Fruit fly (Drosophila melanogaster) whole organism, larva: ENCODE measurements around the gene CG8419.
A peak's percentile ranks its signal among the peaks of the same experiment; 100 is the strongest.

Experiments
- noc ChIP-seq: fragments of 200-800 bp; sonication (Bioruptor generic); optimal IDR thresholded peaks from 3 replicates; lab custom pipeline; 2019; ENCODE audit warnings: missing biosample characterization, mild to moderate bottlenecking, missing genetic modification characterization, moderate library complexity

The CG8419 gene

DNA sequence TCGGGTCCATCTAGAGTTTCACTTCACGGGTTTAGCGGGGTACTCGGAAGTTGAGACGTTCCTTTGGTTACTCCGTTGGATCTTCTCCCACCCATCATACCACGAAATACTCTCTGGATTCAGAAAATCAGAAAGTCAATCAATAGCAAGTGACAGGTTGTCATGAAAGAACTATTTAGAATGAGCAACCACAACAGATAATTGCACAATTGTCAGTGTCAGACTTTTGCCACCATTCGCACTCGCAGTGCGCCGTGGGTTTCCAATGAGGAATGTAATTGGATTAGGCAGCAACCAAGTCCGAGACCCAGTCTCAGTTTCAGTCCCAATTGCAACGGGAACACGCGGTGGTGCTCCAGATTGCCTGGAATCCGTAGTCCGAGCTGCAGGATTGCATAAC, at the start of gene CG8419:
Gene CG8419 (plus strand): TSS at position 301 of the 400 bp plus-strand sequence.
- no peak for TF ChIP-seq noc (tag; lab: Kevin White, UChicago)

DNA sequence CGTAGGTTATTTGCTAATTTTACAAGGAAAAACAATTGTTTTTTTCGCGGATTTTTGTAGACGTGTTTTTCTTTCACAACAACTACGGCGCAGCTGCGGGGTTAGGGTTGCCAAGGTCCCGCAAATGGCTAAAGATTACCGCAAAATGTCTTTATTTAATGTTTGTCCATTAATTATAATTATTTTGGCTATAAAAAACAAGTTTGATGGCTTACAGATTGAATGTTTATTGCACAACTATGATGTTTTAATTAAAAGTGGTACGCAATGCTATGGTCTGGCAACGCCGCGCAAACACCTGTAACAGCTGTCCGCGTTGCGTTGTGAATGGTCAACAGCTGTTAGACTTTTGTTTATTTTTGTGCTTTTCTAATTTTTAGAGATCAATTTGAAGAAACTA, 49.3 kb upstream of the CG8419 start:
- peak; percentile 73 for TF ChIP-seq noc (tag; lab: Kevin White, UChicago)

DNA sequence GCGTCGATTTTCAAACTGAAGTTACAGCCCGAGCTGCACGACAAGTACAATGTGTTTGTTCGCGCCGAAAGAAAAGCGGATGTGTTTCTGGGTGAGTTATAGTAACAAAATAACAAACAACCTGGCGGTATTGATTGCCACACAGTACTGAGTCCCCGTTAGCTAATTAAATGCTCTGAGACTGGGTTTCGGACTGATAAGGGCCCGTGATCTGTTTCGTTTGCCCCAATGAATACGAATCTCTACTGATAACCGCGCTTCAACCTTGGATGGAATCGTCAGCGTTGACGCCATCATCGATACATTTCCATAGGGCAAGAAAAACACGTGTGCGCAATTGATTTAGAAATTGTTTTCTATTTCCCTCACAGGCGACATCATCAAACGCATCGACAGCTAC, 48.8 kb upstream of the CG8419 start:
- TF ChIP-seq noc (tag; lab: Kevin White, UChicago): no peak

DNA sequence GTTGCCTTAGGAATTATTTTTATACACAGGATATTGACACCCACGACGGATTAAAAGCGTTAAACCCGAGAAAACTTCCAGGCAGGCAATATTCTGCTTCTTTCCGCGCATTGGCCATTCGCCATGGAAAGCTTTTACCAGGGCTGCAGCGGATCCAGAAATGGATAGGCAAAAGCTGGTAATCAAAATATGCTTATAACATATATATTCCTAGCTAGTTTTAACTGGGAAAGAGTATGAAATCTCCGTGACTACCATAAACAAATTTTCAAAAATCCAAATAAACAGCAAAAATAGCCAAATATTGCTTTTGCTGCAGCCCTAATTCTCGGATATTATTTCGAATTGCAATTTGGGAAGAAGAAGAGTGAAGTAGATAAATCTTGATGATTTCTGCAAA, 46.5 kb upstream of the CG8419 start, which contains the start of the genes PAPLA1 and Rbsn-5:
Gene PAPLA1 (minus strand): TSS at position 141 of the 400 bp plus-strand sequence.
Gene Rbsn-5 (plus strand): TSS at position 335 of the 400 bp plus-strand sequence.
- peak; percentile 93 for TF ChIP-seq noc (tag; lab: Kevin White, UChicago)

DNA sequence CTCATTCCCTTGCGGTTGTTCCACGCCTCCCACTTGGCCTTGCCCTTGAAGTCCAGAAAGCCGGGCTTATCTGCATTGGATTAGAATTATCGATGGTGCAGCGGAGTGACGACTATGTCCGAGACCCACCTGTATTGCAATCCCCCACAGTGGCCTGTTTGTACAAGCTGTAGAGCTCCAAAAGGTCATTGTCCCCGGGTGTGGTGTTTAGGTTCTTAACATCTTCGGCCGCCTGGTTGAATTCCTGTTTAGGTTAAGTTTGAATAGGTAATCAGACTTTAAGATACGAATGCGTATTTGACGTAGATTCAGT, 44.0 kb upstream of the CG8419 start:
- no peak for TF ChIP-seq noc (tag; lab: Kevin White, UChicago)

DNA sequence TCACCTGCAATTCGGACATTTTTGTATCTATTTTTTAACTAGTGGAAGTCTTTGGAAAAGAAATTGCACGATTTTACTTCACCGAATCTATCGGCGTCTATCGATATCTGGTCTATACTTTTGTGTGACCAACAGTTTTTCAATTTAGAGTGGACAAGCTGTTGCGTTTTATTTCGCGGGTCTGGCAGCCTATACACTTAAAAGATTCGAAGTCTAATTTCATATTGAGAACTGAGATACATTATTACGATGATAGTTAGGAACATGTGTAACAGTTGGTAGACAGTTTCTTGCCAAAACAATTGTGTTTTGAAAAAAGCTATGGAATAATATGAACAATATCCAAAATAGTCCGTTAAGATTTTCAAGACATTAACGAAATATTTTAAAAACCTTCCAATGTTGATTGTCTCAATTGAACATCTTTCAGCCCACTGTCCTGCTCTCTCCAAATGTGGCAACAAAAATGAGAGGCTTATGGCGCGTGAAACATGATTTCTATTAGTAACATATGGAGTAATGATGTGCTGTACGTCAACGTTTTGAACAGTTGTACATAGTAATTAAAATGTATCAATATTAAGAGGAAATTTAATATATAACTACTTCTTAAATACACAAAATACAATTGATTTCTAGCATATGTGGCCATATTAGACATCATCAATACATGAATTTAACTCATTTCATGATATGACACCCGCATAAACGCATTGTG, 43.5 kb upstream of the CG8419 start, which contains the start of gene Acbp1:
Gene Acbp1 (minus strand): TSS at position 146 of the 718 bp plus-strand sequence.
- peak; percentile 98 for TF ChIP-seq noc (tag; lab: Kevin White, UChicago)

DNA sequence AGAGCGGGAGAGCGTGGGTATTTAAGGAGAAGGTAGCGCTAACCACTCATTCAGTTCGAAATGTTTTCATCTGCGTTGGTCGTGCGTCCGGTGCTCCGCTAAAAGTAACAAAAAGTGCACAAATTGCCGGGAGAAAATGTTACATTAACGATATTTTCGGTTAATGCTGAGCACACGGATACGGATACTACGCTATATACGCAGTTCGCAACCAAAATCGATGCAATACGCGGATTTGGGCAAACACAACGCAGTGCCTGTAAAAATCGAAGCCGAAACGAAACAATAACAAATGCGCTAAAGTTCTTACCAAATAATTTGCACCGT, 43.0 kb upstream of the CG8419 start, which contains the start of gene Piezo:
Gene Piezo (plus strand): TSS at position 49 of the 327 bp plus-strand sequence.
- no peak for TF ChIP-seq noc (tag; lab: Kevin White, UChicago)

DNA sequence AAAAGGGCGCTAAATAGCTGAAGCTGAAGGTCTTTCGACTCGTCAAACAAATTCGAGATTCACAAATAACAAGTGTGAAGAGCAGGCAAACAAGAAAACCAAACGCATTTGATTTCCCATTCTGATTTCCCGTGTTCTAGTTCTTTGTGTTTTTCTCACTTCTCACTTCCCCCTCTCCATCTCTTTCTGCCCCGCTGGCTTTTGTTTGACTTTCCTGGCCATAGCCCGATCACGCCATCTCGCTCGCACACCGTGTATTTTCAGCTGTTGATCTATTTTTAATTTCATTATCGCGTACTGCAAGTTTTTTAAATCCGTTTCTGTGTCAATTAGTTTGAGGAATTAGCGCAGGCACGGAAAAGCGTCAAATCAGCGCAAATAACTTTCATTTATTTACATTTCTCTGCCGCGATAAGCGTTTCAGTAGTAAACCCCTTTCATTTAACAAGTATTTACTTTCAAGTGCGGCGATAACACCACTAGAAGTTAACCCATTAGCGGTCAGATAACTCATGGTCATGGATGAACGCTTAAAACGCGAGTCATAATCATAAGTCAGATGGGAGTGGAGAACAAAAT, 42.3 kb upstream of the CG8419 start:
- peak; percentile 65 for TF ChIP-seq noc (tag; lab: Kevin White, UChicago)

DNA sequence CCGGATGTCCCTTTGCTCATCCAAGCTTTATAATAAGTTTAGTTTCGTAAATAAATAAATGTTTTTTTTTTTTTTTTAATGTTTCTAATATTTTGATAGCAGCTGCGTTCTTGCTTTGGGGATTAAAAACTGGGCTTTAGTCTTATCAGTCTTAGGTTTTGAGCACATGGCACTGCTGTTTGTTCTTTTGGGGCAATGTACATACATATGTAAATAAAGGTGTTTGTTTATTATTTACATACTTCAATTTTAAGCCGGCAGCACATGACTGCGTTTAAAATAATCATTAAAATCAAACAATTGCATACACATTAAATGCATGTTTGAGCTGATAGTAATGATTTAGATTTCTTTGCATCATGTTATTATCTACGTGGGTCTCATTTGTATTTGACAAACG, 41.8 kb upstream of the CG8419 start:
- TF ChIP-seq noc (tag; lab: Kevin White, UChicago): no peak

DNA sequence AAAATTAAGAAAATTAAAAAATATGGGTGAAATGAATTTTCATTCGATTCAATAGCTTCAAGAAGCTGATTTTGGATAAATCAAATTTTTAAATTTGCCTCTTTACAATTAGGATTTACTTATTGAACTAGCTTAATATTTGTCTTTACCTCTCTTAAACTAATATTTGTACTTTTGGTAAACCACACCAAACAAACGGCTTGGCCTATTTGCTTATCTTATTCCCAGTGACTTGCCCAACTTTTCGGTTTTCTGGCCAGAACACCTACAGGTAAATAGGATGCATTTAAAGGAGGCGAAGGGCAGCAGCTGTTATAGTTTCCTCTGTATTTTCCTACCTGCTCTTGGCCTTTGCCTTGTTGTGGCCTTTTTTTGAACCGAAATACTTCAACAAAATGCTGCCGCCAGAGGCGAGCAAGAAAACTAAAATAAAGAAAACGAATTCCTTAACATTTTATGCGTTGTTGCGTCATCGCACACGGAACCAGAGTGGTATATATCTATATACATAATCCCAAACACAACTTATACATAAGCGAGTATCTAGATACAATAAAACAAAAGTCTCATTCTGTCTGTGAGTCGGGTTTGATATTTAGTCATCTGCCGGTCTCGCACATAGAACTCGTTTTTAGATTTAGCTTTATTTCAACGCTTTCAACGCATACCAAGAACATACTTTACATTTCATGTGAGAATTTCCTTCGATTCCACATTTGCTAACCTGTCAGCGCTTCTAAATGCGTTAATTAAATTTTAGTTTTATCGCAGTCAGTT, 40.0 kb upstream of the CG8419 start:
- TF ChIP-seq noc (tag; lab: Kevin White, UChicago): no peak

DNA sequence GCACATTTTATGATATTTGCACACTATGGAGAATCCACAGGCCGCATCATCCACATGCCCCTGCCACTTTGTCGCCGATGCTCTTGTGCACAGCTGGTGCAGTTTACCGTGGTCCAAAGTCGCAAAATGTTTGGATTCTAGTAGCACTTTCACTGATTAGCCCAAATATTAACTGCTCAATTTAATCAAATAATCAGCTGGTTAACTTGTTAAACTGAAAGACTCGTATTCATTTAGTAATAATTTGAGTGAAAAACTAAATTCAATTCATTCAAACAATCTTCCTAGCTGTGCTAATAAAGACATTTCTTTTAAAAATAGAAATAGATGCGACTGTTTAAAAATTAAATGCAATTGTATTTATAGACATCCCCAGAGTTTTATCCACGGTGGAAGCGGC, 37.9 kb upstream of the CG8419 start:
- TF ChIP-seq noc (tag; lab: Kevin White, UChicago): no peak

DNA sequence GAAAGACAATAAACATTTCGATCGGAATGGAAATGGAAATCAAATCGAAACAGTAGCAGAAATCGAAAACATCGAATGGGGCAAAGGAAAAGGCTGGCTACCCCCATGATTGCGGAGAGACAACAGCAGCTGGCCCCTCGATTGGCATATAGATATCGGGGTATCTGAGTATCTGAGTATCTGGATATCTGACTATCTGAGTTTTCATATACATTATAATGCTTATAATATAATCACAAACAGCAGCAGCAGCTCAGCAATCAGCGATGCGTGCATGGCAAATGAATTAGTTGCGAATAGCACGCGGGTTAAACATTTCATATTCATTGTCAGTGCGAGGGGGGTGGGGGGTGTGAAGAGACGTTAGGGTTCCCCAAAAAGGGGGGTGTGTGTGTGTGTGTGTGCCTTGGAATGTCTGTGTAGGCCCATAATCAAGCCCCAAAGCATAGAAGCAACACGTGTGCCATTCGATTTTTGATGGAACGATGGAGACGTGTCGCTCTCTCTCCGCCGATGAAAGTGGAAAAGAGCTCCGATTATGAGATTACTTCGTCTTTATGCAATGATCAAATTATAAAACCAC, 35.3 kb upstream of the CG8419 start:
- no peak for TF ChIP-seq noc (tag; lab: Kevin White, UChicago)

DNA sequence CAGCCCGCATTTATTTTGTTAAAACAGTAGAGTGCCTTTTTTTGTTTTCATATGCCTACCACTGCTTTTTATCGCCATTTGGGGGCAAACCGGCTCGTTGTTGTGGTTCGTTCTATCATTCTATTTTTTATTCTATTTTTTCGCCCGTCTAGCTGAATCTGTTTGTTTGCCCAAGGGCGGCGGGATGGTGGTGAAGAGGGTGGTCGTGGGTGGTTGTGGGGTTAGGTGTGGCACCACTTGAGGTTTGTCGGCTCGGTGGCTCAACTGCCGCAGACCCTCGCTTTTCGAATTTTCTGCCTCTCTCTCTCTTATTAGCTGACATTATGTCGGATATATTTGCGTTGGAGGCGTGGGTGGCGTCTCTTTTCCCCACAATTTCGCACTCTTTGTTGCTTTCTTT, 34.4 kb upstream of the CG8419 start:
- no peak for TF ChIP-seq noc (tag; lab: Kevin White, UChicago)

DNA sequence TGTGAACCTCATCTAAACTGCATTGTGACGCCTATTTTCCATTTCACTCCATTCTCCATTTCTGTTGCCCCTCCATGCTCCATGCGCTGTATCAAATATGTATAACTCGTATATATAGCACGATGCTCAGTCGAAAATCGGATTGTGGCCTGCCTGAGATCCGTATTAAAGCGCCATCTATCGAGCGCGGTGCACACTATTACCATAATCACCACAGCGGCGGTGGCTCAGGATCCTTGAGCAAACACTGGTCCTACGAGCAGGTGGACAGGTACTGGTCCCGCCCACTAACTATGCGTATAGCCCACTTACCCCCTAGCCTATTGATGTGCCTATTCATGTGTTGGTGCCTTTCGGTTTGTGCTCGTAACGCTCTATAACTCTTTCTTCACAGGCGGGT, 21.0 kb upstream of the CG8419 start:
- no peak for TF ChIP-seq noc (tag; lab: Kevin White, UChicago)

DNA sequence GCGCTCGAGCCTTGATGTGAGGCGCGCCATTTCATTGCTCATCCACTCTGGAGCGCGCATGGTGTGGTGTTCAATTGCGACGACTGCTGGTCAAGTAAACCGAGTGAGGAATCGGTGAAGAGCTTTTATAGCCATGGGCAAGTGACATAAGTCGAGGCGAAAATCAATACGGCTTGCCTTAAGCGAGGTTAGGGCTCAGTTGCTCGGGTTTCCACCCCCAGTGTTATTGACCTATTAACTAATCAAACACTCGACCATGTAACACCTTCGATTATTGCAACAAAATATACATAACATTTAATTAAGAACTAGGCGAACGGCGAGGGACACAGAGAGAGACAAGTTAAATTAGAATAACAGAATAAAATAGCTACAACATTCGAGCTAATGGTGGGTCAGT, 15.3 kb upstream of the CG8419 start, which contains the start of gene CG34134:
Gene CG34134 (minus strand): TSS at position 101 of the 400 bp plus-strand sequence.
- no peak for TF ChIP-seq noc (tag; lab: Kevin White, UChicago)
